Worm (Caenorhabditis elegans): Measurements from ENCODE around the gene C50E3.15.

Gene C50E3.15

ce11 chrV:7618114-7618513 is at the start of gene C50E3.15:
TSS of gene C50E3.15 (plus strand) at chrV:7618414.
- TF ChIP-seq bed-2 (GFP tag; IDR thresholded peaks at IDR 0.05) (no peak), sptf-2 (GFP tag; optimal IDR thresholded peaks at IDR 0.05) (no peak)

ce11 chrV:7570290-7570689 is 47.9 kb upstream of the C50E3.15 start, which contains the start of gene clec-212:
TSS of gene clec-212 (minus strand) at chrV:7570390.
- TF ChIP-seq ztf-25 (GFP tag; IDR thresholded peaks at IDR 0.05) = no peak
- no peak for TF ChIP-seq ama-1 (optimal IDR thresholded peaks at IDR 0.05)
- TF ChIP-seq ama-1 (GFP tag; optimal IDR thresholded peaks at IDR 0.05) = no peak
- TF ChIP-seq madf-6 (GFP tag; IDR thresholded peaks at IDR 0.05) = no peak
- TF ChIP-seq ekl-4 (GFP tag; IDR thresholded peaks at IDR 0.05) = no peak
- TF ChIP-seq bed-1 (GFP tag; IDR thresholded peaks at IDR 0.05) = no peak
- TF ChIP-seq snpc-1.3 (tag; optimal IDR thresholded peaks at IDR 0.05; ENCODE audit: insufficient read depth) = no peak
- TF ChIP-seq ztf-28 (GFP tag; IDR thresholded peaks at IDR 0.05) = no peak
- no peak for TF ChIP-seq him-1 (tag; optimal IDR thresholded peaks at IDR 0.05)
- TF ChIP-seq B0035.1 (tag; optimal IDR thresholded peaks at IDR 0.05) = no peak
- no peak for TF ChIP-seq die-1 (tag; optimal IDR thresholded peaks at IDR 0.05)
- no peak for TF ChIP-seq lag-1 (GFP tag; IDR thresholded peaks at IDR 0.05)
- TF ChIP-seq nfya-1 (tag; optimal IDR thresholded peaks at IDR 0.05; ENCODE audit: borderline replicate concordance, insufficient read depth) = no peak
- TF ChIP-seq rpc-1 (optimal IDR thresholded peaks at IDR 0.05) = no peak
- TF ChIP-seq rpc-1 (tag; optimal IDR thresholded peaks at IDR 0.05) = no peak
- TF ChIP-seq Y53G8AR.9 (GFP tag; conservative IDR thresholded peaks at IDR 0.05) = no peak
- no peak for TF ChIP-seq egl-44 (GFP tag; IDR thresholded peaks at IDR 0.05)

ce11 chrV:7570955-7571354 is 47.3 kb upstream of the C50E3.15 start, which contains the start of gene F19F10.14:
TSS of gene F19F10.14 (minus strand) at chrV:7571055.
- TF ChIP-seq nhr-90 (tag; optimal IDR thresholded peaks at IDR 0.05) (no peak), Y56A3A.18 (GFP tag; IDR thresholded peaks at IDR 0.05) (no peak), lin-35 (GFP tag; optimal IDR thresholded peaks at IDR 0.05) (no peak), F33H1.4 (GFP tag; IDR thresholded peaks at IDR 0.05) (no peak), rcor-1 (GFP tag; IDR thresholded peaks at IDR 0.05) (no peak)

- TF ChIP-seq mcd-1 (GFP tag; IDR thresholded peaks at IDR 0.05) (peak; percentile 80), F33H1.4 (GFP tag; IDR thresholded peaks at IDR 0.05) (peak; percentile 40), ZK185.1 (tag; optimal IDR thresholded peaks at IDR 0.05; ENCODE audit: poor library complexity, severe bottlenecking) (peak; percentile 46), dox-1 (GFP tag; IDR thresholded peaks at IDR 0.05) (0 out of 2 replicates have a peak, but pooled peaks have one; percentile 16), cebp-1 (GFP tag; IDR thresholded peaks at IDR 0.05) (no peak), cebp-1 (tag; optimal IDR thresholded peaks at IDR 0.05) (peak; percentile 45), egrh-3 (GFP tag; IDR thresholded peaks at IDR 0.05) (no peak), F49E8.2 (tag; optimal IDR thresholded peaks at IDR 0.05; ENCODE audit: insufficient read depth) (no peak), B0035.1 (tag; optimal IDR thresholded peaks at IDR 0.05) (no peak), ztf-18 (tag; optimal IDR thresholded peaks at IDR 0.05) (peak; percentile 93), aptf-2 (GFP tag; conservative IDR thresholded peaks at IDR 0.05) (no peak), lin-54 (GFP tag; optimal IDR thresholded peaks at IDR 0.05) (peak; percentile 48), snpc-1.1 (tag; optimal IDR thresholded peaks at IDR 0.05; ENCODE audit: insufficient read depth) (peak; percentile 24), somi-1 (GFP tag; optimal IDR thresholded peaks at IDR 0.05) (no peak), ceh-91 (GFP tag; IDR thresholded peaks at IDR 0.05) (0 out of 2 replicates have a peak, but pooled peaks have one; percentile 11), hsf-1 (GFP tag; IDR thresholded peaks at IDR 0.05) (peak; percentile 53), madf-10 (tag; optimal IDR thresholded peaks at IDR 0.05) (no peak), madf-6 (GFP tag; IDR thresholded peaks at IDR 0.05) (peak; percentile 41; the same call in 1 of the 2 replicates), attf-5 (GFP tag; optimal IDR thresholded peaks at IDR 0.05) (peak; percentile 65), snpc-4 (GFP tag; optimal IDR thresholded peaks at IDR 0.05) (no peak), snpc-4 (tag; optimal IDR thresholded peaks at IDR 0.05) (peak in 2 of 4 experiments; percentile 34 to 47), K12H6.12 (tag; optimal IDR thresholded peaks at IDR 0.05) (no peak), lsl-1 (GFP tag; optimal IDR thresholded peaks at IDR 0.05) (peak; percentile 41), tbp1 (GFP tag; optimal IDR thresholded peaks at IDR 0.05) (peak; percentile 15)
Observed at ce11 chrV:7575563-7575962, 42.7 kb upstream of the C50E3.15 start, which contains the start of the genes snu-66 and ints-9. TSS of gene snu-66 (minus strand) at chrV:7575670. TSS of gene ints-9 (plus strand) at chrV:7575802.

All from whole organism, young adult.